Fruit fly (Drosophila melanogaster) whole organism: ENCODE measurements around the gene Kdm2.

Source experiments
- CG8478 ChIP-seq: fragments of >200 bp; optimal IDR thresholded peaks from 2 replicates; lab custom pipeline; 2018; ENCODE audit warnings: inconsistent platforms
- Dll ChIP-seq: fragments of >200 bp; optimal IDR thresholded peaks from 2 replicates; lab custom pipeline; 2017
- EcR ChIP-seq, 2 experiments: fragments of >200 bp; optimal IDR thresholded peaks; 2 replicates each; lab custom pipeline; 2017; ENCODE audit warnings: missing biosample characterization in 2 of 2, missing genetic modification characterization in 2 of 2, missing genetic modification reagents in 2 of 2
- pan ChIP-seq: fragments of >200 bp; optimal IDR thresholded peaks from 2 replicates; lab custom pipeline; 2017
- psq ChIP-seq: fragments of >200 bp; optimal IDR thresholded peaks from 2 replicates; lab custom pipeline; 2017
- usp ChIP-seq: fragments of >200 bp; optimal IDR thresholded peaks from 2 replicates; lab custom pipeline; 2017; ENCODE audit warnings: missing biosample characterization, missing genetic modification characterization, mixed read lengths

Gene Kdm2

DNA sequence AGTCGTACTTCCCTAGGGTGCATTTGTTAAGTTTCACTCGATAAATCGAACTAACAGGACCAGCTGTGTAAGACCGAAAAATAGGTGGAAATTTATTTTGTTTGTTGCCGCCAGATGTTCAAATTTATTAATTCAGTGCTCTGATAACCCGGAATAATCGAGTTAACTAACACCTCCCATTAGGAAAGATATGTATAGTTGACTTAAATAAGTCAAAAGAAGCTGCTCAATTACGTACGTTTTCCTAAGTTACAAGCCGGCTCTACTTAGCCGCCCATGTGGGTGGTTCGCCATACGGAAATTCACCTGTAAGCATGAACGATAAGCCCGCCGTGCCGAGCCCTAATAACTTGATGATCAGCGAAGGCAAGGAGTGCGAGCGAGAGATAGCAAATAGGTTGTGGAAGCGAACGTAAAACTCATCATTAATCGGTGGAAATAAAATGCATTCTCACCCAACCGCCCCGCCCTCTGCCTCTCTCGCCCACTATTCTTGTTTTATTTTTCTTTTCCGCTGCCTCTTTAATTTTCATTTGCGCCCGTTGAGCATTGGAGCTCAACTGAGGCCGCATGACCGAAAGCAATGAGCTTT is 1.7 kb downstream of the Kdm2 start:
- TF ChIP-seq Dll (lab: Kevin White, UChicago) (no peak), EcR (GFP tag; optimal IDR thresholded peaks at IDR 0.05; lab: Kevin White, UChicago) (peak in 1 of 2 experiments; percentile 24)

DNA sequence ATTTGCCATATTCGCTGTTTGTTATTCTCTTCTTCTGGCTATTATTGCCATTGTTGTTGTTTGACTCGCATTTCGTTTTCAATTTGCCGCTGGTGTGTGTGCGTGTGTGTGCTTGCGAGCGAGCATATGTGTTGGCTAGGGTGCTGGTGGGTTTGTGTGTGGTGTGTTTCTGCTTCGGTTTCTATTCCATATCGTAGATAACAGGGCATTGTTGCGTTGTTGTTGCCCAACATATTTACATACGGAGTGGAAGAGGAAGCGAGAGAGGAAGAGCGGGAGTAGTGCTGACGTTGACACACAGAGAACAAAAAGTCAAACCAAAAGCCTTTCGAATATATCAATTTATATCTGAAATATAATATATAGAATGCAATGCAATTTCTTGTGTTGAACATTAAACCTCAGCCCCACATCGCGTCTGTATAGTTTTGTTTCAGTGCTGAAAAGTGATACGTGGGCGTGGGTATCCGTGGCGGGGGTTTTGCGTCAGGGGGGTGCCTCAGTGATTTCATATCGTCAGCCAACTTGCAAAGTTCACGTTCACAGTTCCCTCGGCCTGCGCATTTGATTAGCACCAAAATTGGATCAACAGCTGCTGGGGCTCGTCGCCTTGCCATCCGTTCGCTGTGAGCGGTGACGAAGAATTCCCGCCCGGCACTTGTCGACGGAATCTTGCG is 2.3 kb downstream of the Kdm2 start:
- no peak for TF ChIP-seq usp
- TF ChIP-seq CG8478, result no peak
- no peak for TF ChIP-seq pan (lab: Kevin White, UChicago)
- TF ChIP-seq Dll (lab: Kevin White, UChicago), result peak; percentile 42

DNA sequence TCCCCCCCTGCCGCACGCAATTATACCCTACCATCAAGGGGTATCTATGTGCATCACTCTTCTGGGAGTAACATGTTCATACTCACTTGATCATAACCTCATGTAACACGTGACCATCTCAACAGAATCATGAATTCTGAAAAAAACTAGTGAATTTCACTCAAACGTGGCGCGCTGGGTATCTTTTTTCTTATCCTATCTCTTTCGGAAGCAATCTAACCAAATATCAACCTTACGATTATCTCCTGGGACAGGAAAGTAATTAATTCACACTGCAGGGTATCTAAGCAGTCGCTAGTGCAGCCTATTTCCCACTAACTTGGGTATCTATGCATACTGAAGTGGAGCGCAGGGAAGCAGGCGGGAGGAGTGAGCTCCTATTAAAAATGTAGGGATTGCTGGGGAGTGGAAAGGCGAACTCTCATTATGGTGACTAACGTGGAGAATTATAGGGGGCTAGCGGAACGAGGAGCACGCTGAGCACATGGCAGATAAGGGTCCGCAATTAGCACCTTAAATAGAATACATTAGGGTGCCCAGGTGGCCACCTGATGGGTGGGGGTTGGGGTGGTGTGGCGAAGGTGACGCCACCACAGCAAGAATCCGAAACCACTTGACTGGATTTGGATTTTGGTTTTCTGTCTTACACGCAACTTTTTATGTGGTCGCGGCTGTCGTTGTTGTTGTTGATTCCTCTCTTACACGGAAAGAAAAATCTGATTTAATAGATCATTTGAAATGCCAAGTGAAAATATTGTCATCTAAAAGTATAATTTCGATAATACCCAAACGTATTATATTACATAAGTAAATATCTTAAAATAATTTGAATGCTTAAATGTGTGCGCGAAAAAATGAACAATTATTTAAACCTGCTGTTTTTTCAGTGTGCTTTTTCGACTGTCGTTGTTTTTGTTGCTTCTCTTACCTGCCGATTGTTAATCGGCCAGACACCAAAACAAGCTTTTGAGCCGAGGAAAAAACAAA is 3.1 kb downstream of the Kdm2 start:
- no peak for TF ChIP-seq CG8478
- TF ChIP-seq Dll (lab: Kevin White, UChicago), result no peak

DNA sequence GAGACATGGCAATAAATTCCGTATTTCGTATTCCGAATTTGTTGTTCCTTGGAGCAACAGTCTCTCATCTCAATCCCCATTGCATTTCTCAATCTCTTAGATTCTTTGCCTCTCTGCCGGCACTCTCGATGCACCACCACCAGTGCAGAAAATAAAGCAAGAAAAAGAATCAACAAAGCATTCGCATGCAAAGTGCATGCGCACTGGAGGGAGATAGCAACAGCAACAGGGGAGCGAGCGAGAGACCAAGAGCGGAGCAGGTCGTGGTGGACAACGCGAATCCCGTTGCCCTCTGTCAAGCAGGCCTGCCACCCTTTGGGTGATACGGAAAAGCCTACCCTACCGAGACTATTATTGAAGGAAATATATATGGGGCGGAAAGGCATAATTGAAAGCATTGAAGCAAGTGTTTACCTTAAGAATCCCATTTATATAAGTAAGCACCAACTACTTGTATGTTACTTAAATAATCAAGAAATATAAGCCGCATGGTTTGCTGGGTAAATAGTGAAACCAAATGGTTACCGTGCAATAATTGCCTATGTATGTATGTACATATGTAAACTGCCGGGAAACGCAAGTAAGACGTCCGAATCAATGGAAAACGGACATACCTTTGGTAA is 4.2 kb downstream of the Kdm2 start:
- TF ChIP-seq psq (no peak), Dll (lab: Kevin White, UChicago) (peak; percentile 75), pan (lab: Kevin White, UChicago) (no peak)

DNA sequence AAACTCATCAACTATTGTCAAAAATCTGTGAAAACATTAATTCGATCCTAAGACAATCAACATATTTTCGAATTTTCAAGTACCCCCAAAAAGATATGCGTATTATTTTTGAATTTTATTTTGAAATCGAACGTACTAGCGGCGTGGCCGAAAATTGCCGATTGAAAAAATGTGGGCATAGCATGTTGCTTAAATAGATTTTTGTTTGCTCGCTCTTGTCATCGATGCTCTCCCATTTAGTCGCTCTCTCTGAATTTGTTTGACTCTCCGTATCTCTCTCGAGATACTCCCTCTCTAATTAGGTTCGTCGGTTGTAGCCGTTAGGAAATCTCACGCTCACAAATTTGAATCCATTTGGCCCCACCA is 4.7 kb downstream of the Kdm2 start:
- no peak for TF ChIP-seq CG8478
- TF ChIP-seq Dll (lab: Kevin White, UChicago), result no peak
- TF ChIP-seq psq, result no peak
- no peak for TF ChIP-seq usp
- no peak for TF ChIP-seq EcR (GFP tag; optimal IDR thresholded peaks at IDR 0.05; lab: Kevin White, UChicago)
- no peak for TF ChIP-seq pan (lab: Kevin White, UChicago)

DNA sequence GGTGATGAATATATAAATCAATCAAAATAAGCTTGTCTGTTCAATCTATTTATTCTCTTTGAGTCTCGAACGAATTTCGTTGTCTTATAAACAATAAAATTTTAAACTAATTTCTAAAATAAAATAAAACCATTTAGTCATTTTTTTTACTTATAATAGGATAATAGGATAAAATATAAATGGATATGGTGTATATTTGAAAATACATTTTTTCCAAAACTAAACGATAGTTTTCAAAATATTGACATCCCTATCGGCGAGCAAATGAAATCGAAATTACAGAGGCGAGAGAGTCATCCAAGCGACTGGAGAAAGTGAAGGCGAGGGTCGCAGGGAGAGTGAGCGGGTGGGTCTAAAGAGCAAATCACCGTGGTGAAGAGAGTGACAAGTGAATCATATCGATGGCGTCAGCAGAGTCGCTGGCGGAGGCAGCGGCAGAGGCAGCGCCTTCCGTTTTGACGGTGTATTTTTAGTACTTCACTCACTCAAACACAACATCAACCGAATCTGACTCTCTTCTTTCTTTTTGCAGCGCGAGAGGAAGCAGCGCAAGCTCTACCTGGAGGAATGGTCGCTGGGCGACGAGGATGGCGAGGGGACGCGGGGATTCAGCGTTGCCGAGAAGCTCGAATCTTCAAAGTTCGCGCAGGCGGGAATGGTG is 5.2 kb downstream of the Kdm2 start:
- TF ChIP-seq psq (no peak), EcR (GFP tag; optimal IDR thresholded peaks at IDR 0.05; lab: Kevin White, UChicago) (no peak), Dll (lab: Kevin White, UChicago) (peak; percentile 90), CG8478 (no peak), usp (no peak)

DNA sequence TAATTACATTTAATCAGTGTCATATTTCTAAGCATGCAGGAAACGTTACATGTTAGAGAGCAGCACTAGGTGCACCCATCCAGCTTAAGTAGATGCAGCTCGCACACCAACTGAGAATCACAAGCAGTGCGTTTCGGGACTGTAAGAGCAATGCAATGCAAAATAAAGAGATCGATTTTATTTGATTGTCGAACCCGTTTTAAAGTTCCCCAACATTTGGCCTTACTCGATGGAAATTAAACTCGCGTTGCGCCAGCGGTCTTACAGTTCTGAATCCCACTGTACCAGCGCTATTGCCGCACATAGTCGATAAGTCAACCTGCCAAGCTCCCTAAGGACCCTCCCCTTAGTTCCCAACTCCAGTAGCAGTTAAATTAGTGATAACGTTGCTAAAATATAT is 10.5 kb downstream of the Kdm2 start:
- TF ChIP-seq usp, result no peak
- TF ChIP-seq pan (lab: Kevin White, UChicago), result no peak
- TF ChIP-seq CG8478, result no peak
- TF ChIP-seq psq, result no peak

DNA sequence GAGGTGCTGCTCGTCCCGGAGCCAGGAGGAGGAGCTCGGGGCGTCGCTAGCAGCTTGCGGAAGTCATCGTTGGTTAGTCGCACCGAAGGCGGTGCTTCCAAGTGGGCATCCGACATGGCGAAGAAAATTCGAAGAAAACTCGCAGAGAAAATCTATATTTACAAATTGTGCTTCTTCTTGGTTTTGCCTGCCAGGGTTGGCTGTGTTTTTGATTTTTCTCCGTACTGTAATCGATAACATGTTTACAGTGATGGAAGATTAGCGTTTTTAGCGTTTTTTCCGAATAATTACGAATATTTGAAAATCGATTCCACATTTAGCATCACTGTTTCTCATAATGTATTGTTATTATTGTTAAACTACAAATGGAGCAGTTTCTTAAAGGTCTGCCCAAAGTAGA is 12.6 kb downstream of the Kdm2 start, which contains the start of the genes beag and Ada:
TSS of gene beag (minus strand) at position 205 of the 400 bp plus-strand sequence.
TSS of gene Ada (plus strand) at position 310 of the 400 bp plus-strand sequence.
- no peak for TF ChIP-seq pan (lab: Kevin White, UChicago)
- no peak for TF ChIP-seq psq
- TF ChIP-seq Dll (lab: Kevin White, UChicago), result no peak
- TF ChIP-seq CG8478, result no peak
- TF ChIP-seq usp, result no peak
- TF ChIP-seq EcR (GFP tag; optimal IDR thresholded peaks at IDR 0.05; lab: Kevin White, UChicago), result no peak

DNA sequence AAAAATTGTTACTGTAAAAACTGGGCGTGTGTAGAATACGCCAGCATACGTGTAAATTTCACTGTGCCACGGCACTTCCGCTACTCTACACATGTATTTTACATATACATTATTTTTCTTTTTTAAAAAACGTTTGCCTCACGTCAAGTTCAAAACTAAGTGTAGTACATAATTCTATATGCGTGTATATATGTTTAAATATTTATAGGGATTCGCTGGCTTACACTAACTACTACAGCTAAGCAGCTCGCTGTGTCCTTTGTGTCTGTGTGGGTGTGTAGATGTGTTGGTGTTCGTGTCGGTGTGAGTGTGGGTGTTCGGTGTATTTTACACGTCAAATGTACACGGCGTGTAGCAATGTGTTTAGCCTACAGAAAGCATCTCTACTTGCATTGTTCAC is 16.1 kb downstream of the Kdm2 start:
- TF ChIP-seq EcR (GFP tag; optimal IDR thresholded peaks at IDR 0.05; lab: Kevin White, UChicago), result no peak
- TF ChIP-seq CG8478, result no peak
- TF ChIP-seq Dll (lab: Kevin White, UChicago), result no peak
- TF ChIP-seq pan (lab: Kevin White, UChicago), result no peak

DNA sequence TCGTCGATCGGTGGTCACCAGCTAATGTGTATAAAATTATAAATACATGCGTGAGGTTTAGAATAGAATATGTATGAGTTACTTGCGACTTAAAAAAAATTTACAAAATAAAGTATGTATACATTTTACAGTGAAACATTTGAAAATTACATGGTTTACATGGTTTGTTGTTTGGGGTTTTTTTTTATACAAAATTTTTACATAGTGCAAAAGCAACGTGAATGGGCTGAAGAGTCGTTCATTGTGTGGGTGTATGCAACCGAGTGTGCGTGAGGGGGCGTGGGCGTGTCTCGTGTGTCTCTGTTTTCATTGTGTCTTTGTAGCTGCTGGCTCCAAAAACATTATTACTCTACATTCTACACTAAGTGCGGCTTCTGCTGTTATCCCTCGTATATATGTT is 17.6 kb downstream of the Kdm2 start:
- TF ChIP-seq usp (no peak), pan (lab: Kevin White, UChicago) (no peak), Dll (lab: Kevin White, UChicago) (no peak), EcR (GFP tag; optimal IDR thresholded peaks at IDR 0.05; lab: Kevin White, UChicago) (no peak), CG8478 (no peak), psq (no peak)

DNA sequence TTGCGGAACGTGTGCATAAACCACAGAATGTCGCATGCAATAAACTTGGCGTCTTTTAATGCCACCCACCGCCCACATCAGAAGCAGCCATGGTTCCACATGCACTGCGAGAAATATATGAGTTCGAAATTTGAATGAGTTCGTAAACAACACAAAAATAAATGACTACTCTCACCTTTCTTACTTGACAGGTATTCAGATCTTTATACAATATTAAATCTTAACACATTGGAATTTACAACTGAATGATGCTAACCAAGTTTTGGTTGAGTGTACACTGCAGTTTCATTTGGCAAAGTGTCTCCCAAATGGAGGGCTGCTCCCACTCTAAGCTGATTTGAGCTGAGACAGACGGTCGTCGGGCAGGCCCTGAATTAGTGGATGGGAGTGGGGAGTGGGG is 22.6 kb downstream of the Kdm2 start:
- TF ChIP-seq CG8478, result no peak

DNA sequence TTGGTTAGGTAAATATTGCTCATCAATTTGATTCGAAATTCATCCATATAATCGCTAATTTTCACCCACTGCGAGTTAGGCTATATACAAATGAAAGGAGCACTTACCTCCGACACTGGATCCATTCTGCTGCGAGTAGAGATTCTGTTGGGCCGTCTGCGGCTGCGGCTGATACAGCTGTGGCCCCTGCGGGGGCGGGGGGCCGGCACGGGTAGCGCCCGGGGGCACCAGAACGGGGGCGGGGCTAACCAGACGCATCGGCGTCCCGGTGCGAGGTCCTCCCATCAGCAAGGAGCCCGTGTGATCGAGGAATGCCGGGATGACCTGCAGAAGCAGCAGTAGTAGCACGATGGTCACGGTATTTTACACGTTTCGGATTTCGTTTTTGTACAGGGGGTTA is 27.3 kb downstream of the Kdm2 start:
- TF ChIP-seq psq, result no peak
- TF ChIP-seq Dll (lab: Kevin White, UChicago), result no peak
- no peak for TF ChIP-seq usp
- TF ChIP-seq pan (lab: Kevin White, UChicago), result no peak
- TF ChIP-seq EcR (GFP tag; optimal IDR thresholded peaks at IDR 0.05; lab: Kevin White, UChicago), result no peak
- no peak for TF ChIP-seq CG8478
